Worm (Caenorhabditis elegans) whole organism, L4 larva: Measurements from ENCODE around the gene T05B4.10.

ENCODE experiments used
- Y48G9A.11 ChIP-seq: fragments of 200-800 bp; sonication (Bioruptor generic); IDR thresholded peaks from 2 replicates; pipeline ENCODE4 v1.3.6; 2022; ENCODE audit warnings: missing genetic modification reagents, missing genetic modification characterization, missing compliant biosample characterization
- Y75B8A.6 ChIP-seq: fragments of 200-800 bp; sonication (Bioruptor generic); IDR thresholded peaks from 2 replicates; pipeline ENCODE4 v1.3.6; 2022; ENCODE audit warnings: missing genetic modification reagents, missing genetic modification characterization, missing compliant biosample characterization
- ZK337.2 ChIP-seq: fragments of 200-800 bp; sonication (Bioruptor generic); IDR thresholded peaks from 2 replicates; pipeline ENCODE4 v1.3.6; 2022; ENCODE audit warnings: missing genetic modification reagents, missing genetic modification characterization, missing compliant biosample characterization
- aha-1 ChIP-seq: fragments of 150-350 bp; peaks from one replicate; lab custom pipeline; 2014; ENCODE audit warnings: missing biosample characterization, missing genetic modification characterization
- ceh-20 ChIP-seq: fragments of 200-800 bp; sonication (Bioruptor generic); IDR thresholded peaks from 2 replicates; pipeline ENCODE4 v1.3.6; 2022; ENCODE audit warnings: missing genetic modification reagents, missing genetic modification characterization, missing compliant biosample characterization
- ceh-62 ChIP-seq: sonication (generic microtip); optimal IDR thresholded peaks from 2 replicates; lab custom pipeline; 2017; ENCODE audit warnings: missing biosample characterization, missing genetic modification characterization
- ceh-82 ChIP-seq: sonication (generic microtip); optimal IDR thresholded peaks from 2 replicates; lab custom pipeline; 2017; ENCODE audit warnings: missing biosample characterization, missing genetic modification characterization
- ces-1 ChIP-seq: fragments of 150-350 bp; sonication (generic microtip); optimal IDR thresholded peaks from 4 replicates; lab custom pipeline; 2014; ENCODE audit warnings: missing biosample characterization, missing genetic modification reagents, missing genetic modification characterization
- daf-12 ChIP-seq: fragments of 150-350 bp; optimal IDR thresholded peaks from 2 replicates; lab custom pipeline; 2014; ENCODE audit warnings: missing biosample characterization, missing genetic modification reagents, missing genetic modification characterization
- daf-19 ChIP-seq: fragments of 200-800 bp; sonication (Bioruptor generic); conservative IDR thresholded peaks from 2 replicates; pipeline ENCODE4 v1.3.6; 2022; ENCODE audit warnings: missing genetic modification characterization, missing compliant biosample characterization
- daf-8 ChIP-seq: fragments of 200-800 bp; sonication (Bioruptor generic); IDR thresholded peaks from 2 replicates; pipeline ENCODE4 v1.3.6; 2022; ENCODE audit warnings: missing genetic modification characterization, missing compliant biosample characterization
- dmd-9 ChIP-seq: fragments of 200-800 bp; sonication (Bioruptor generic); IDR thresholded peaks from 2 replicates; pipeline ENCODE4 v1.3.6; 2022; ENCODE audit warnings: missing genetic modification reagents, missing genetic modification characterization, missing compliant biosample characterization
- dve-1 ChIP-seq: sonication (generic microtip); optimal IDR thresholded peaks from 2 replicates; lab custom pipeline; 2017; ENCODE audit warnings: antibody characterized with exemption, mild to moderate bottlenecking, missing genetic modification characterization, missing compliant biosample characterization; ENCODE audit not compliant: insufficient read depth
- egl-27 ChIP-seq: sonication (generic microtip); optimal IDR thresholded peaks from 3 replicates; lab custom pipeline; 2017; ENCODE audit warnings: missing biosample characterization, missing genetic modification reagents, missing genetic modification characterization
- egl-43 ChIP-seq: fragments of 200-800 bp; sonication (Bioruptor generic); IDR thresholded peaks from 2 replicates; pipeline ENCODE4 v1.3.6; 2022; ENCODE audit warnings: missing genetic modification reagents, missing genetic modification characterization, missing compliant biosample characterization
- fos-1 ChIP-seq: fragments of 150-350 bp; optimal IDR thresholded peaks from 2 replicates; lab custom pipeline; 2014; ENCODE audit warnings: missing biosample characterization, missing genetic modification characterization
- hlh-30 ChIP-seq: sonication (generic microtip); optimal IDR thresholded peaks from 2 replicates; lab custom pipeline; 2017; ENCODE audit warnings: antibody characterized with exemption, mild to moderate bottlenecking, missing genetic modification characterization, missing compliant biosample characterization; ENCODE audit not compliant: insufficient read depth
- hmg-1.1 ChIP-seq: fragments of 200-800 bp; sonication (Bioruptor generic); IDR thresholded peaks from 2 replicates; pipeline ENCODE4 v1.3.6; 2022; ENCODE audit warnings: missing genetic modification reagents, missing genetic modification characterization, missing compliant biosample characterization
- lin-13 ChIP-seq: fragments of 150-350 bp; optimal IDR thresholded peaks from 2 replicates; lab custom pipeline; 2014; ENCODE audit warnings: missing biosample characterization, missing genetic modification reagents, missing genetic modification characterization
- lin-29 ChIP-seq: fragments of 200-800 bp; sonication (Bioruptor generic); IDR thresholded peaks from 2 replicates; pipeline ENCODE4 v1.3.6; 2022; ENCODE audit warnings: missing genetic modification reagents, missing genetic modification characterization, missing compliant biosample characterization
- lir-3 ChIP-seq: sonication (generic microtip); optimal IDR thresholded peaks from 2 replicates; lab custom pipeline; 2016; ENCODE audit warnings: mild to moderate bottlenecking, missing genetic modification characterization, missing compliant biosample characterization
- mdt-29 ChIP-seq: fragments of 200-800 bp; sonication (Bioruptor generic); IDR thresholded peaks from 2 replicates; pipeline ENCODE4 v1.3.6; 2022; ENCODE audit warnings: missing genetic modification reagents, missing genetic modification characterization, missing compliant biosample characterization
- mep-1 ChIP-seq: fragments of 150-350 bp; sonication (generic microtip); optimal IDR thresholded peaks from 3 replicates; lab custom pipeline; 2014; ENCODE audit warnings: missing biosample characterization, missing genetic modification characterization
- mxl-3 ChIP-seq: fragments of 200-800 bp; sonication (Bioruptor generic); optimal IDR thresholded peaks from 2 replicates; lab custom pipeline; 2018; ENCODE audit warnings: mild to moderate bottlenecking, missing genetic modification characterization, missing compliant biosample characterization
- nhr-11 ChIP-seq: fragments of 150-350 bp; optimal IDR thresholded peaks from 2 replicates; lab custom pipeline; 2014; ENCODE audit warnings: missing biosample characterization, missing genetic modification characterization
- nhr-237 ChIP-seq: sonication (generic microtip); optimal IDR thresholded peaks from 2 replicates; lab custom pipeline; 2017; ENCODE audit warnings: missing biosample characterization, missing genetic modification characterization
- nhr-41 ChIP-seq: fragments of 200-800 bp; sonication (Bioruptor generic); IDR thresholded peaks from 2 replicates; pipeline ENCODE4 v1.3.6; 2022; ENCODE audit warnings: missing genetic modification reagents, missing genetic modification characterization, missing compliant biosample characterization
- nhr-42 ChIP-seq: fragments of 200-800 bp; sonication (Bioruptor generic); IDR thresholded peaks from 2 replicates; pipeline ENCODE4 v1.3.6; 2022; ENCODE audit warnings: missing genetic modification characterization, missing compliant biosample characterization
- nhr-76 ChIP-seq: fragments of 150-350 bp; optimal IDR thresholded peaks from 2 replicates; lab custom pipeline; 2014; ENCODE audit warnings: missing biosample characterization, missing genetic modification characterization
- nhr-77 ChIP-seq: fragments of 150-350 bp; optimal IDR thresholded peaks from 2 replicates; lab custom pipeline; 2014; ENCODE audit warnings: missing biosample characterization, missing genetic modification characterization
- pha-4 ChIP-seq, 2 experiments: fragments of 150-350 bp in 1 of 2; fragments of 200-800 bp in 1 of 2; sonication (Bioruptor generic) in 1 of 2; IDR thresholded peaks in 1 of 2; optimal IDR thresholded peaks in 1 of 2; 2 replicates each; pipeline versions ENCODE4 v1.3.6 to Lab custom; 2014 to 2022; ENCODE audit warnings: missing genetic modification characterization in 2 of 2, missing genetic modification reagents in 2 of 2, missing biosample characterization in 1 of 2, missing compliant biosample characterization in 1 of 2
- pqm-1 ChIP-seq: sonication (generic microtip); optimal IDR thresholded peaks from 2 replicates; lab custom pipeline; 2017; ENCODE audit warnings: missing biosample characterization, missing genetic modification characterization
- rbr-2 ChIP-seq: sonication (generic microtip); optimal IDR thresholded peaks from 2 replicates; lab custom pipeline; 2016; ENCODE audit warnings: missing genotype, missing genetic modification characterization, missing compliant biosample characterization
- sdz-12 ChIP-seq: fragments of 200-800 bp; sonication (Bioruptor generic); optimal IDR thresholded peaks from 2 replicates; lab custom pipeline; 2018; ENCODE audit warnings: mild to moderate bottlenecking, missing genetic modification characterization, missing compliant biosample characterization
- zag-1 ChIP-seq: fragments of 150-350 bp; optimal IDR thresholded peaks from 2 replicates; lab custom pipeline; 2014; ENCODE audit warnings: missing biosample characterization, missing genetic modification characterization
- zfp-2 ChIP-seq: sonication (generic microtip); optimal IDR thresholded peaks from 2 replicates; lab custom pipeline; 2016; ENCODE audit warnings: mild to moderate bottlenecking, missing genetic modification characterization, missing compliant biosample characterization

The T05B4.10 gene

DNA sequence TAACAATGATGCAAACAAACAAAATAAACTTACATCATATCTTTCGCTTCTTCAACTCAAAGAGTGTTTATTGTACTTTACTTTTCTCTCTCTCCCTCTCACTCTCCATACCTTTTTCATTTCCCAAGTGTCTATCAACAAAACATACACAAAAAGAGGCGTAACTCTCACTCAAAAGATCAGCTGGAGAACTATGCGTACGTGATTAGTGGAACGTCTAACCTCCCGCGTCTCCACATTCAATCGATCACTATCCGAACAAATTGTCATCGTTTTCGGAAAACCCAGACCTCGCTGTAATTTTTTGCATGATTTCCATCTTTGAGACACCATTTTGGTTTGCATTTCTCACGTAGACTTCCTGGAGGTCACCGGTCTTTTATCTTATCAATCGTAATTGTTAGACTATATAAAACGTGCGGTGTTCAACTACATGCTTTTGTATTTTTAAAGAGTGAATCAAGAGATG, 11.0 kb upstream of the T05B4.10 start, which contains the start of gene nhr-57 (continued):
- TF ChIP-seq Y48G9A.11 (GFP tag; lab: Robert Waterston, UW) (no peak), mdt-29 (GFP tag; lab: Robert Waterston, UW) (peak; percentile 64; the same call in 1 of the 2 replicates), nhr-11 (tag; lab: Kevin White, UChicago) (peak; percentile 31), pqm-1 (tag; lab: Kevin White, UChicago) (peak; percentile 35), nhr-41 (GFP tag; lab: Robert Waterston, UW) (no peak), lin-29 (GFP tag; lab: Robert Waterston, UW) (no peak), ceh-62 (tag; lab: Kevin White, UChicago) (no peak), hmg-1.1 (GFP tag; lab: Robert Waterston, UW) (no peak), fos-1 (tag; lab: Kevin White, UChicago) (no peak), daf-19 (no peak), Y75B8A.6 (GFP tag; lab: Robert Waterston, UW) (no peak), nhr-77 (tag; lab: Kevin White, UChicago) (peak; percentile 4), egl-43 (GFP tag; lab: Robert Waterston, UW) (no peak), zag-1 (no peak), ceh-82 (tag; lab: Kevin White, UChicago) (no peak)
- TF ChIP-seq, all 104 proteins: peak for 31

DNA sequence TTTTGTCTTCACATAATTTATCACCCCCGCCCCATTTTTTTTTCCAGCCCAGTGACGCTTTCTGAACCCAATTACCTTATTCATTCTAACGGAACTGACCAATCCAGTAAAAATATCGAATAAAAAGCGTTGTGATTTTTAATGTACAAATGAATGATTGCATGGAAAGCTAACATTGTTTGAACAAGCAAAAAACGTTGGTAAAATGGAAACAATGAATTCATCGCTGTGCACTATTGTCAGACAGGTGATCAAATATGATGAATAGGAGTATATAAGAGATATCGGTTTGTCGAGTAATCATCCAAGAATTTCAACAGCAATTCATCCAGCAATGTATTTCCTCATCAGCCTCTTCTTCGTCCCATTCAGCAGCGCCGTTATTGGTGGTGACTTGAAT, 9.1 kb upstream of the T05B4.10 start, which contains the start of gene phat-4:
phat-4 (plus strand) TSS at position 301 of the 400 bp plus-strand sequence.
- TF ChIP-seq dmd-9 (GFP tag; lab: Robert Waterston, UW) (no peak), ceh-20 (GFP tag; lab: Robert Waterston, UW) (no peak), mxl-3 (no peak), nhr-77 (tag; lab: Kevin White, UChicago) (no peak), nhr-76 (tag; lab: Kevin White, UChicago) (no peak), daf-19 (no peak), mdt-29 (GFP tag; lab: Robert Waterston, UW) (no peak), Y48G9A.11 (GFP tag; lab: Robert Waterston, UW) (no peak), daf-8 (GFP tag; lab: Robert Waterston, UW) (no peak), mep-1 (tag; lab: Kevin White, UChicago) (no peak), rbr-2 (no peak), zfp-2 (tag; lab: Kevin White, UChicago) (no peak), daf-12 (tag; lab: Kevin White, UChicago) (no peak), dve-1 (no peak), fos-1 (tag; lab: Kevin White, UChicago) (no peak)

DNA sequence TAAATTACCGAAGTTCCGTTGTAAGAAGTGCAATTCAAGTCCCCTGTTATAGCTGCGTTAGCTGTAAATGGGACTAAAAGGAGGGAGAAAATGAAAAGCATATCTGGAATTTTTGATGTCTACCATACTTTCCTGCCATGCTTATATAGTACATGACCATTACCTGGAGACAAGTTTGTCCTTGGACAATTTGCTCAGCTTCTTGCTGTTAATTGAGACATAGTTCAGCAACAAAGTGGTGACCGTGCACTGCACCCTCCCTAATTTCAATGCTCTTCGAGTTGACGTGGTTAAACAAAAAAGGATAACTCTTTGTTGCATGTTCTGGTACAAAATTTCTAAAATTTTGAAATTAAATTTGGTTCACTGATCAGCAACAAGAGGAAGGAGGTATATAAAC, 6.9 kb upstream of the T05B4.10 start, which contains the start of gene T05B4.13:
T05B4.13 (minus strand) TSS at position 101 of the 400 bp plus-strand sequence.
- no peak for TF ChIP-seq sdz-12 (GFP tag; lab: Kevin White, UChicago)
- no peak for TF ChIP-seq egl-43 (GFP tag; lab: Robert Waterston, UW)
- TF ChIP-seq mxl-3, result no peak
- TF ChIP-seq ZK337.2, result no peak
- TF ChIP-seq ces-1 (GFP tag; lab: Kevin White, UChicago), result no peak
- no peak for TF ChIP-seq nhr-42 (GFP tag; lab: Robert Waterston, UW)
- TF ChIP-seq ceh-62 (tag; lab: Kevin White, UChicago), result no peak
- no peak for TF ChIP-seq hmg-1.1 (GFP tag; lab: Robert Waterston, UW)
- no peak for TF ChIP-seq daf-12 (tag; lab: Kevin White, UChicago)
- no peak for TF ChIP-seq lin-13 (GFP tag; lab: Kevin White, UChicago)
- TF ChIP-seq daf-8 (GFP tag; lab: Robert Waterston, UW), result no peak
- TF ChIP-seq lir-3, result no peak
- TF ChIP-seq nhr-237, result no peak
- no peak for TF ChIP-seq egl-27 (tag; lab: Kevin White, UChicago)
- TF ChIP-seq pha-4 (GFP tag; IDR thresholded peaks at IDR 0.05; lab: Robert Waterston, UW), result no peak
- no peak for TF ChIP-seq pha-4 (tag; optimal IDR thresholded peaks at IDR 0.05; lab: Kevin White, UChicago)
- TF ChIP-seq pqm-1 (tag; lab: Kevin White, UChicago), result no peak
- TF ChIP-seq hlh-30, result no peak
- no peak for TF ChIP-seq aha-1 (tag; lab: Kevin White, UChicago)
